Worm (Caenorhabditis elegans): ENCODE results near the gene zig-6.

- TF ChIP-seq klf-2 (GFP tag; conservative IDR thresholded peaks at IDR 0.05), result no peak
- TF ChIP-seq tab-1 (GFP tag; IDR thresholded peaks at IDR 0.05), result no peak
Observed at ce11 chrX:5151403-5151802, 37.5 kb downstream of the zig-6 start.

Measured in whole organism, midembryonic.